Fruit fly (Drosophila melanogaster): ENCODE results near the gene aspr.
"Not testable (repeated sequence)": the region's sequence is repeated elsewhere in the genome, so short reads cannot be mapped to it uniquely, and the experiment has no call there.

Gene aspr

DNA sequence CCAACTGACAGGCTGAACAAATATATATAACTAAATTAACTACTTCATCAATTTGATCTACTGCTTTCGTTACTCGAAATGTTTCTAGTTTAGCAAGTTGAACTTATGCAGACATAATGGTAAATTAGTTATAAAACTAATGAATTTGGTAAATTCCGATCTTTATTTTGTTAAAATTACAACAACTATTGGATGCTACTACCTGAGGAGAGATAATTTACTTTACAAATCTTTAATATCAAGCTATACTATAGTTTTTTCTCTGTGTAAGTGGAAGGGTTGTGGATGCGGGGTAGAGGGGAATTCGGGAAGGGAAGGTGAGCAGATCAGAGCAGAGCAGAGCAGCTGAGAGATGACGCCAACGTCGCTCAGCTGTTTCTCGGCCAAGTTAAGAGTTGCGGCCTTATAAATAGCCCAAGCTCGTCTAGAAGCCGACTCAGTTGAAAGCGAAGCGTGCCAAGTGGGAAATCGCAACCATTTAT, at the start of gene aspr:
Gene aspr, plus strand, starts transcription at position 432 of the 482 bp plus-strand sequence.
- no peak for TF ChIP-seq CG17801 (GFP tag; optimal IDR thresholded peaks at IDR 0.05; ENCODE audit: partially characterized antibody)

DNA sequence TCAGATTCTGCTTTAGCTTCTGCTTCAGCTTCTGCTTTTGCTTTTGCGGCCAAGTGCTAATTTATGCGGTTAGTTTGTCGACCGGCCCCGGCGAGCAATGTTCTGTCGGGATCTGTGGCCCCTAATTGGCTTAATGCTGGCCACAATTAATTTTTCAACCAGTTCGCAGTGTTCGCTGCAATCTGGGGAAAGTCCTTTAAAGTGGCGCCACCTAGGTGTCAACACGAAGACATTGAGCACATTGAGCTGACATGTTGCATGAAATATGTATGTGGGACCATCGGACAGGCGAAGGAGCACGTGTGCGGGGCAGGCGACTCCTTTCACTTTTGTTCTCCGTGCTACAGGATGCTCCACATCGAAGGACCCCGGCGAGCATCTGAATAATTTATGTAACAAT, 42.9 kb upstream of the aspr start:
- TF ChIP-seq CG17801 (GFP tag; optimal IDR thresholded peaks at IDR 0.05; ENCODE audit: partially characterized antibody), result no peak

- TF ChIP-seq CG17801 (GFP tag; optimal IDR thresholded peaks at IDR 0.05; ENCODE audit: partially characterized antibody), result no peak
Observed at dm6 chrX:20110475-20110874, 37.4 kb upstream of the aspr start, which contains the start of gene karr. Gene karr, minus strand, starts transcription at chrX:20110575.

DNA sequence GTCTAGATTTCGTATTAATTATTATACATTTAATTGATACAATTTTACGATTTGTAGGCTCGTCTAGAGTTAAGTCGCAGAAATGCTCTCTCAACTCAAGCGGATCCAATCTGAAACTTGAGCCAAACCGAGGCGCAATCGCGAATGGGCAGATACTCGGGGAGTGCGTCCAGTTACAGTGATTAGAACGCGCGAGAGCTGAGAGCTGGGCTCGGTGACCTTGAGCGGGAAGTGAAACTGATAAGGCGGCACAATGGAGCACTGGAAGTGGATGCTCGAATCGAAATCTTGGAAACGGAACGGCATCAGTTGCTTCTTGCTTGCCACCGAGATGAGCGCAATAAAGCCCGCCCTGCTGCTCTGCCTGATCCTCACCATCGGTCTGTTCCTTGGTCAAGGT, 25.8 kb upstream of the aspr start, which contains the start of gene CG34331:
Gene CG34331, plus strand, starts transcription at position 301 of the 400 bp plus-strand sequence.
- TF ChIP-seq CG17801 (GFP tag; optimal IDR thresholded peaks at IDR 0.05; ENCODE audit: partially characterized antibody), result no peak

DNA sequence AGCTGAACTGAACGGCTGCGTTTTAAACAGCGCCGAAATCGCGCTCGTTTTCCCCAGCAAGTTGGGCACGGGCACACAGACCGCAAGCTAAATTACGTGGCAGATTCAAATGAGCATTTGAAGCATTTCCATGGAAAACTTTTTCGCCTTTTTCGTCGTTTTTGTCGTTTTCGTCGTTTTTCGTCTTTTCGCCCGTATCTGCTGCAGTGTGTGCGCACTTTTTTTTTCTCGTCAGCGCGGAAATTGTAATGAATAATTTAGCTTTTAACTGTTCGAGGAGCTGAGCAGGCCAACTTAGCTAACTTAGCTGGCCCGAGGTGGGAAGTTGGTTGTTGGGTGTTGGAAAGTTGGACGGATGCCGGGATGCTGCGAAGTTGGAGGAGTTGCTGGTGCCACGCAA, 18.4 kb upstream of the aspr start:
- no peak for TF ChIP-seq CG17801 (GFP tag; optimal IDR thresholded peaks at IDR 0.05; ENCODE audit: partially characterized antibody)

DNA sequence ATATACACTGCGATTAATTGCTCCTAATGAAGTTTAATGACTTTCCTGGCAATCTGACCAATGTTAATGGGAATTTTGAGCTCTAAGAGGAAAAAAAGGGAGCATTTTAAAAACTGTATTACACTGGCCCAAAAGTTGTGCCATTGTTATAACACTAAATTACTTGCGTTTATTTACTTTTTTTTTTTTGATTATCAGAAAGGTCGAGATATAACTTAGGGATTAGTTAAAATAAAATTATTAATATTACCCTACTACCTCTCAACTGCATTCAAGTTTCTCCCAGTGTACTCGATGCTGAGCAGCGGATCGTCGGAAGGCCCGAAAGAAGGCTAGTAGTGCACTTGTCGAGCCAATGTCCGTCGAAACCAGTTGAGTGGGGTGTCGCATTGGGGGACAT, 17.4 kb upstream of the aspr start:
- TF ChIP-seq CG17801 (GFP tag; optimal IDR thresholded peaks at IDR 0.05; ENCODE audit: partially characterized antibody), result no peak

DNA sequence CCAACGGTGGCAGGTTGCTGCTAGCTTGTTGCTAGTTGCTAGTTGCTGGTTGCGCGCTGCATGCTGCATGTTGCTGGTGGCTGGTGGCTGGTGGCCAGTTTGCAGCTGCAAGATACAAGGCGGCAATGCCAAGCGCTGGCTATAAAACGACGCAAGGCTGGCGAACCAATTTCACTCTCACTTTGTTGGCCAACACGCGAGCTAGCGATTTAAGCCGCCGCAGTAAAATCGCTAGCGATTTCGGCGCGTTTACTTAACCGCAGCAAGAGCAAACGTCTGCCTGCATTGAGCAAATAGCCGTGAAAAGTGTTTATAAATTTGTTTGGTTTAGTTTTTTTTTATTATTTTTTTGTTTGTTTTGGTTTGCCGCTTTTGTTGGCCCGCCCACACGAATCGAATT, 14.5 kb upstream of the aspr start, which contains the start of gene CG15322:
Gene CG15322, plus strand, starts transcription at position 148 of the 400 bp plus-strand sequence.
- TF ChIP-seq CG17801 (GFP tag; optimal IDR thresholded peaks at IDR 0.05; ENCODE audit: partially characterized antibody), result no peak

- no peak for TF ChIP-seq CG17801 (GFP tag; optimal IDR thresholded peaks at IDR 0.05; ENCODE audit: partially characterized antibody)
Observed at dm6 chrX:20139493-20139892, 8.4 kb upstream of the aspr start, which contains the start of gene CG42583. Gene CG42583, plus strand, starts transcription at chrX:20139793.

dm6 chrX:20140710-20141109, 7.2 kb upstream of the aspr start, which contains the start of gene CG34332:
Gene CG34332, plus strand, starts transcription at chrX:20141010.
- TF ChIP-seq CG17801 (GFP tag; optimal IDR thresholded peaks at IDR 0.05; ENCODE audit: partially characterized antibody), result no peak

dm6 chrX:20143088-20143487, 4.8 kb upstream of the aspr start, which contains the start of gene Or19a:
Gene Or19a, minus strand, starts transcription at chrX:20143188.
- TF ChIP-seq CG17801 (GFP tag; optimal IDR thresholded peaks at IDR 0.05; ENCODE audit: partially characterized antibody), result not testable (repeated sequence)

DNA sequence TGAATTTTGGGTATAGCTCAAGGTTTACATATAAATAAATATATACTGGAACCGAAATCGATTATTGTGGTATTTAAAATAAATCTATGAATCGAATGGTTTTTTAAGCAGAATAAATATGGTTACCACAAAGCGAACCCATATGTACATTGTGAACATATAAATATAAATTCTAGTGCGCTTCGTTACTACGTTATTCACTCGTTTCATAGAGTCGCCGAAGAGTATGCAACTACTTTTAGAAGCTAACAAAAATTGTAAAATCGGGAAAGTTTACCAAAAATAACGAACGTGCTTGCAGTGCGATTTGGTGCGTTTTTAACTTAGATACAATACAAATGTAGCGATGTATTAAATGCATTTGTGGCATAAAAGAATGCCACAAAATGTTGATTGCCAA, 8.0 kb downstream of the aspr start:
- TF ChIP-seq CG17801 (GFP tag; optimal IDR thresholded peaks at IDR 0.05; ENCODE audit: partially characterized antibody), result no peak

- no peak for TF ChIP-seq CG17801 (GFP tag; optimal IDR thresholded peaks at IDR 0.05; ENCODE audit: partially characterized antibody)
Observed at dm6 chrX:20158491-20158890, 10.6 kb downstream of the aspr start.

DNA sequence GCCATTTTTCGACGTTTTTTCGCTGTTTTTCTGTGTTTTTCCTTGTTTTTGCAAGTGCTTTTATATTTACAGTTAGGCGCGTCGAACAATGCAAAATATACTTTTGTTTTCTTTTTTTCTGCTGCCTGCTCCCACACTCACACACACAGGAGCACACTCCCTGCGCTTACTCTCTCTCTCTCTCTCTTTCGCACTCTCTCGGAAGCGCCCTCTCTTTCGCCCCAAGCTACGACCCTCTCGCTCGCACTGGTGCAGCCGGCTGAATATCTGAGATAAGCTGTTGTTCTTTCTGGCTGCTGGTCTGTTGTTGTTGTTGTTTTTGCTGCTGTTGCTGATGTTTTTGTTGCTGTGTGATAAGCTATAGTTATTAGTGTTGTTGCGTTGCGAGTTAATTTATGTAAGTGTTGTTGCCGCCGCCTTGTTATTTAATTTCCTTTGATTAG, 11.0 kb downstream of the aspr start:
- TF ChIP-seq CG17801 (GFP tag; optimal IDR thresholded peaks at IDR 0.05; ENCODE audit: partially characterized antibody), result peak; percentile 41

DNA sequence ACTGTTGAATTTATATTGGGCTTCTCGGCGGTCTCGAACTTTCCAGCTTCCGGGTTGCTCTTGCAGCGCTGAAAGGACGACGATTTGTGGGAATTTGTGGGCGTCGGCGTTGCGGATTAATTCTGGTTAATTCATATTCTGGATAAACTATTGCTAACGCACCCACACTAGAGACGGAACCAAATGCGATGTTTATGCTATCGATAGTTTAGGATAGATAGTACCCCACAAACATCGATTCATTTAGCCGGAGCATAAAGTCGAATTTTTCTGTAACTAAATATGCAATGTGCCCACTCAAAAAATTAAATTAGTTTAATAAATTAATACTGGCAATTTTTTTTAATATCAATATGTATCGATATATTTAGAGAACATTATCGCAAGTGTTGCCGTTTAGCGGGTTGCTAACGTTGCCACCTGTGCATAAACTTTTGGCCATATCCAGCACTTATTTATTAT, 11.8 kb downstream of the aspr start, which contains the start of gene Rab35:
Gene Rab35, minus strand, starts transcription at position 194 of the 462 bp plus-strand sequence.
- no peak for TF ChIP-seq CG17801 (GFP tag; optimal IDR thresholded peaks at IDR 0.05; ENCODE audit: partially characterized antibody)

DNA sequence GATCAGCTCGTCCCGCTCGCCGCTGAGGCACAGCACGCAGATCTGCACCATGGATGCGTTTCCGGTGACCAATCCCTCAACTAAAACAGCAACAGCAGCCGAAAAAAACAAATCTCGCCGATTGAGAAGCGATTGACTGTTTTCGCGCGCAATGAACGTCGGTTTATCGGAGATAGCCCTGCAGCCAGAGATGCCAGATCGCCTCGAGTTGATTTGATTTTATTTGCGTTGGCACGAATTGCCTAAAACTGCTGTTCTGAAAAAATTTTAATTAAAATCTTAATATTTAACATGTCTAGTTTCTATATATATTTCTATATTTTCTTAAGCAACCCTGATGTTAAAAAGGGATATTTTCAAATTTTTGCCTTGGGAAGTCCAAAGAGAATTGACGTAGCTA, 14.7 kb downstream of the aspr start:
- TF ChIP-seq CG17801 (GFP tag; optimal IDR thresholded peaks at IDR 0.05; ENCODE audit: partially characterized antibody), result no peak

- no peak for TF ChIP-seq CG17801 (GFP tag; optimal IDR thresholded peaks at IDR 0.05; ENCODE audit: partially characterized antibody)
Observed at dm6 chrX:20165773-20166412, 18.0 kb downstream of the aspr start, which contains the start of gene Phf7. Gene Phf7, minus strand, starts transcription at chrX:20165830.

All from ovary, adult (tissue).